Worm (Caenorhabditis elegans) whole organism, L4 larva: ENCODE data around the gene gegf-1.

Source experiments
- R02D3.7 ChIP-seq: fragments of 150-350 bp; sonication (generic microtip); optimal IDR thresholded peaks from 3 replicates; lab custom pipeline; 2014; ENCODE audit warnings: missing biosample characterization, missing genetic modification characterization
- ceh-44 ChIP-seq: fragments of 200-800 bp; sonication (Bioruptor generic); IDR thresholded peaks from 2 replicates; pipeline ENCODE4 v1.3.6; 2022; ENCODE audit warnings: missing genetic modification reagents, missing genetic modification characterization, missing compliant biosample characterization
- lin-38 ChIP-seq: fragments of 200-800 bp; sonication (Bioruptor generic); IDR thresholded peaks from 2 replicates; pipeline ENCODE4 v1.3.6; 2022; ENCODE audit warnings: missing genetic modification reagents, missing genetic modification characterization, missing compliant biosample characterization
- lsy-2 ChIP-seq, 2 experiments: fragments of 150-350 bp in 1 of 2; sonication (generic microtip) in 1 of 2; optimal IDR thresholded peaks; 2 replicates each; lab custom pipeline; 2014 to 2017; ENCODE audit warnings: missing biosample characterization in 2 of 2, missing genetic modification characterization in 2 of 2
- skn-1 ChIP-seq: fragments of 150-350 bp; optimal IDR thresholded peaks from 2 replicates; lab custom pipeline; 2014; ENCODE audit warnings: missing biosample characterization, missing genetic modification characterization
- zag-1 ChIP-seq: fragments of 150-350 bp; optimal IDR thresholded peaks from 2 replicates; lab custom pipeline; 2014; ENCODE audit warnings: missing biosample characterization, missing genetic modification characterization

- TF ChIP-seq lsy-2 (tag; optimal IDR thresholded peaks at IDR 0.05; lab: Kevin White, UChicago) (no peak), ceh-44 (GFP tag; lab: Robert Waterston, UW) (no peak), skn-1 (tag; lab: Kevin White, UChicago) (no peak), lin-38 (no peak), R02D3.7 (no peak), zag-1 (tag; lab: Kevin White, UChicago) (no peak)
Measured at ce11 chrIV:162530-162929, 4.8 kb upstream of the gegf-1 start, which contains the start of gene Y38C1AA.6.
